Fruit fly (Drosophila melanogaster) whole organism, prepupa: ENCODE results near the gene JIL-1.

ENCODE experiments used
- Blimp-1 ChIP-seq: fragments of 200-800 bp; sonication (Bioruptor generic); optimal IDR thresholded peaks from 3 replicates; lab custom pipeline; 2017; ENCODE audit warnings: missing biosample characterization, missing genetic modification characterization, mild to moderate bottlenecking, moderate library complexity, missing genetic modification reagents
- CG10631 ChIP-seq: fragments of 200-800 bp; sonication (Bioruptor generic); optimal IDR thresholded peaks from 2 replicates; lab custom pipeline; 2016; ENCODE audit warnings: missing biosample characterization, missing genetic modification characterization
- CG10669 ChIP-seq: fragments of 200-800 bp; sonication (Bioruptor generic); optimal IDR thresholded peaks from 3 replicates; lab custom pipeline; 2018; ENCODE audit warnings: missing biosample characterization, mild to moderate bottlenecking, missing genetic modification characterization, moderate library complexity
- CG11294 ChIP-seq: fragments of 200-800 bp; sonication (Bioruptor generic); IDR thresholded peaks from 2 replicates; pipeline ENCODE4 v1.3.6; 2022; ENCODE audit warnings: missing biosample characterization, missing genetic modification characterization
- CG11762 ChIP-seq: fragments of 200-800 bp; sonication (Bioruptor generic); optimal IDR thresholded peaks from 3 replicates; lab custom pipeline; 2016; ENCODE audit warnings: missing biosample characterization, missing genetic modification characterization; ENCODE audit not compliant: insufficient read depth
- CG1621 ChIP-seq: fragments of 200-800 bp; sonication (Bioruptor generic); optimal IDR thresholded peaks from 3 replicates; lab custom pipeline; 2018; ENCODE audit warnings: missing biosample characterization, mild to moderate bottlenecking, missing genetic modification characterization
- CG16779 ChIP-seq: fragments of 200-800 bp; sonication (Bioruptor generic); optimal IDR thresholded peaks from 3 replicates; lab custom pipeline; 2017; ENCODE audit warnings: missing biosample characterization, mild to moderate bottlenecking, missing genetic modification characterization
- CG32006 ChIP-seq: fragments of 200-800 bp; sonication (Bioruptor generic); optimal IDR thresholded peaks from 3 replicates; lab custom pipeline; 2017; ENCODE audit warnings: missing biosample characterization, mild to moderate bottlenecking, missing genetic modification characterization
- CG34406 ChIP-seq: fragments of 200-800 bp; sonication (Bioruptor generic); optimal IDR thresholded peaks from 3 replicates; lab custom pipeline; 2016; ENCODE audit warnings: missing biosample characterization, missing genetic modification characterization
- CG3919 ChIP-seq: fragments of 200-800 bp; sonication (Bioruptor generic); optimal IDR thresholded peaks from 3 replicates; lab custom pipeline; 2016; ENCODE audit warnings: missing biosample characterization, missing genetic modification characterization
- CG6163 ChIP-seq: fragments of 200-800 bp; sonication (Bioruptor generic); IDR thresholded peaks from 3 replicates; pipeline ENCODE4 v1.3.6; 2022; ENCODE audit warnings: missing biosample characterization, missing genetic modification characterization
- CG6276 ChIP-seq: fragments of 200-800 bp; sonication (Bioruptor generic); optimal IDR thresholded peaks from 2 replicates; lab custom pipeline; 2017; ENCODE audit warnings: missing biosample characterization, mild to moderate bottlenecking, missing genetic modification characterization
- CG6792 ChIP-seq: fragments of 200-800 bp; sonication (Bioruptor generic); optimal IDR thresholded peaks from 3 replicates; lab custom pipeline; 2016; ENCODE audit warnings: missing biosample characterization, missing genetic modification characterization
- CG6854 ChIP-seq: fragments of 200-800 bp; sonication (Bioruptor generic); optimal IDR thresholded peaks from 2 replicates; lab custom pipeline; 2017; ENCODE audit warnings: missing biosample characterization, mild to moderate bottlenecking, missing genetic modification characterization
- CG7368 ChIP-seq: fragments of 200-800 bp; sonication (Bioruptor generic); optimal IDR thresholded peaks from 3 replicates; lab custom pipeline; 2016; ENCODE audit warnings: missing biosample characterization, missing genetic modification characterization
- CG8119 ChIP-seq: fragments of 200-800 bp; sonication (Bioruptor generic); IDR thresholded peaks from 3 replicates; pipeline ENCODE4 v1.3.6; 2022; ENCODE audit warnings: missing biosample characterization, missing genetic modification characterization
- CG8319 ChIP-seq: fragments of 200-800 bp; sonication (Bioruptor generic); optimal IDR thresholded peaks from 3 replicates; lab custom pipeline; 2016; ENCODE audit warnings: missing biosample characterization, missing genetic modification characterization
- CG8632 ChIP-seq: fragments of 200-800 bp; sonication (Bioruptor generic); optimal IDR thresholded peaks from 3 replicates; lab custom pipeline; 2016; ENCODE audit warnings: missing biosample characterization, missing genetic modification characterization
- CG9139 ChIP-seq: fragments of 200-800 bp; sonication (Bioruptor generic); optimal IDR thresholded peaks from 3 replicates; lab custom pipeline; 2017; ENCODE audit warnings: missing biosample characterization, mild to moderate bottlenecking, missing genetic modification characterization
- Eip78C ChIP-seq: fragments of 200-800 bp; sonication (Bioruptor generic); peaks from one replicate; lab custom pipeline; 2016; ENCODE audit warnings: missing biosample characterization, missing genetic modification characterization
- Ets21C ChIP-seq: fragments of 200-800 bp; sonication (Bioruptor generic); optimal IDR thresholded peaks from 3 replicates; lab custom pipeline; 2016; ENCODE audit warnings: missing biosample characterization, missing genetic modification characterization
- Gug ChIP-seq: fragments of 200-800 bp; sonication (Bioruptor generic); IDR thresholded peaks from 2 replicates; pipeline ENCODE4 v1.3.6; 2022; ENCODE audit warnings: missing biosample characterization, missing genetic modification characterization
- Hr38 ChIP-seq: sonication (Bioruptor generic); optimal IDR thresholded peaks from 2 replicates; lab custom pipeline; 2016; ENCODE audit warnings: missing biosample characterization, missing genetic modification characterization
- Hr4 ChIP-seq: fragments of 200-800 bp; sonication (Bioruptor generic); optimal IDR thresholded peaks from 3 replicates; lab custom pipeline; 2016; ENCODE audit warnings: missing biosample characterization, missing genetic modification characterization
- Lpt ChIP-seq: fragments of 200-800 bp; sonication (Bioruptor generic); optimal IDR thresholded peaks from 3 replicates; lab custom pipeline; 2016; ENCODE audit warnings: missing biosample characterization, missing genetic modification characterization
- Met ChIP-seq: fragments of 200-800 bp; sonication (Bioruptor generic); optimal IDR thresholded peaks from 3 replicates; lab custom pipeline; 2016; ENCODE audit warnings: missing biosample characterization, missing genetic modification characterization
- OdsH ChIP-seq: fragments of 200-800 bp; sonication (Bioruptor generic); optimal IDR thresholded peaks from 3 replicates; lab custom pipeline; 2016; ENCODE audit warnings: missing biosample characterization, missing genetic modification characterization
- Sox14 ChIP-seq: fragments of 200-800 bp; sonication (Bioruptor generic); optimal IDR thresholded peaks from 3 replicates; lab custom pipeline; 2016; ENCODE audit warnings: missing biosample characterization, missing genetic modification characterization
- Sox15 ChIP-seq: fragments of 200-800 bp; sonication (Bioruptor generic); optimal IDR thresholded peaks from 3 replicates; lab custom pipeline; 2016; ENCODE audit warnings: missing biosample characterization, missing genetic modification characterization
- achi ChIP-seq: fragments of 200-800 bp; sonication (Bioruptor generic); optimal IDR thresholded peaks from 3 replicates; lab custom pipeline; 2016; ENCODE audit warnings: missing biosample characterization, missing genetic modification characterization
- acj6 ChIP-seq: fragments of 200-800 bp; sonication (Bioruptor generic); optimal IDR thresholded peaks from 3 replicates; lab custom pipeline; 2016; ENCODE audit warnings: missing biosample characterization, missing genetic modification characterization
- cyc ChIP-seq: fragments of 200-800 bp; sonication (Bioruptor generic); optimal IDR thresholded peaks from 3 replicates; lab custom pipeline; 2016; ENCODE audit warnings: missing biosample characterization, missing genetic modification characterization
- dac ChIP-seq: fragments of 200-800 bp; sonication (Bioruptor generic); optimal IDR thresholded peaks from 2 replicates; lab custom pipeline; 2017; ENCODE audit warnings: missing biosample characterization, mild to moderate bottlenecking, missing genetic modification characterization
- dsx ChIP-seq: fragments of 200-800 bp; optimal IDR thresholded peaks from 3 replicates; lab custom pipeline; 2019; ENCODE audit warnings: missing biosample characterization, mild to moderate bottlenecking, missing genetic modification characterization, moderate library complexity; ENCODE audit not compliant: poor library complexity, severe bottlenecking
- esn ChIP-seq: fragments of 200-800 bp; sonication (Bioruptor generic); optimal IDR thresholded peaks from 2 replicates; lab custom pipeline; 2016; ENCODE audit warnings: missing biosample characterization, mild to moderate bottlenecking, missing genetic modification characterization, moderate library complexity
- fd59A ChIP-seq: fragments of 200-800 bp; sonication (Bioruptor generic); optimal IDR thresholded peaks from 2 replicates; lab custom pipeline; 2017; ENCODE audit warnings: missing biosample characterization, mild to moderate bottlenecking, missing genetic modification characterization, missing genetic modification reagents
- fd85E ChIP-seq: fragments of 200-800 bp; sonication (Bioruptor generic); optimal IDR thresholded peaks from 3 replicates; lab custom pipeline; 2016; ENCODE audit warnings: missing biosample characterization, missing genetic modification characterization
- fkh ChIP-seq: fragments of 200-800 bp; sonication (Bioruptor generic); optimal IDR thresholded peaks from 3 replicates; lab custom pipeline; 2017; ENCODE audit warnings: missing biosample characterization, mild to moderate bottlenecking, missing genetic modification characterization, moderate library complexity
- lz ChIP-seq: fragments of 200-800 bp; sonication (Bioruptor generic); optimal IDR thresholded peaks from 3 replicates; lab custom pipeline; 2016; ENCODE audit warnings: missing biosample characterization, missing genetic modification characterization
- pdm3 ChIP-seq: fragments of 200-800 bp; sonication (Bioruptor generic); optimal IDR thresholded peaks from 3 replicates; lab custom pipeline; 2016; ENCODE audit warnings: missing biosample characterization, missing genetic modification characterization
- ss ChIP-seq, 2 experiments: fragments of 200-800 bp; sonication (Bioruptor generic); optimal IDR thresholded peaks; 2 replicates in 1 of 2; 3 replicates in 1 of 2; lab custom pipeline; 2017 to 2018; ENCODE audit warnings: mild to moderate bottlenecking in 2 of 2, missing biosample characterization in 2 of 2, missing genetic modification characterization in 2 of 2, moderate library complexity in 1 of 2
- svp ChIP-seq: fragments of 200-800 bp; sonication (Bioruptor generic); peaks from one replicate; lab custom pipeline; 2016; ENCODE audit warnings: missing biosample characterization, missing genetic modification characterization
- vri ChIP-seq: fragments of 200-800 bp; sonication (Bioruptor generic); optimal IDR thresholded peaks from 3 replicates; lab custom pipeline; 2016; ENCODE audit warnings: missing biosample characterization, mild to moderate bottlenecking, missing genetic modification characterization

Gene JIL-1

dm6 chr3L:11043650-11044049 is 49.3 kb downstream of the JIL-1 start:
- no peak for TF ChIP-seq Hr4 (GFP tag; lab: Kevin White, UChicago)
- TF ChIP-seq OdsH (GFP tag; lab: Kevin White, UChicago), result no peak
- no peak for TF ChIP-seq CG3919
- no peak for TF ChIP-seq fkh (GFP tag; lab: Kevin White, UChicago)
- TF ChIP-seq CG11762 (GFP tag; lab: Kevin White, UChicago), result no peak
- TF ChIP-seq CG1621, result no peak
- TF ChIP-seq CG11294 (GFP tag; lab: Robert Waterston, UW), result no peak

DNA sequence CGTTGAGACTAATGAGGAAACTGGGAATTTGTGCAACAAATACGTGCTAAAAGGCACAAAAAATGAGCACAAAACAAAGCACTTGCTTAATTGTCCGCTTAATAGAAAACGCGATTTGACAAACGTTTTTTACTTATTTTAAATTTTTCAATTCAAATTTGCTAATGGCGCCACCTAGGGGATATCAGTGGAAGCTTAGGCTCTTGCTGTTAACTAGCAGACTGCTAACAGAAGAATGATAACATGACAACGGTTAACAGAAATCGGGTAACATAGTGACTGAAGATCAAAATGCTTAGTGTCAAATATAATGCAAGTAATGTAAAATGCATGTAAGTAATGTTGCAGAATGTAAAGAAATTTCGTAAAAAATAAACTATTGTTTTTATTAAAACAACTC is 51.8 kb downstream of the JIL-1 start:
- no peak for TF ChIP-seq CG8119
- TF ChIP-seq ss (GFP tag; optimal IDR thresholded peaks at IDR 0.05; lab: Kevin White, UChicago), result no peak
- TF ChIP-seq CG34406 (GFP tag; lab: Kevin White, UChicago), result no peak
- no peak for TF ChIP-seq lz (GFP tag; lab: Kevin White, UChicago)
- no peak for TF ChIP-seq CG6276 (GFP tag; lab: Kevin White, UChicago)
- no peak for TF ChIP-seq OdsH (GFP tag; lab: Kevin White, UChicago)
- TF ChIP-seq CG6792 (GFP tag; lab: Kevin White, UChicago), result no peak
- TF ChIP-seq pdm3 (GFP tag; lab: Kevin White, UChicago), result no peak
- no peak for TF ChIP-seq fd85E (GFP tag; lab: Kevin White, UChicago)
- no peak for TF ChIP-seq dac (GFP tag; lab: Kevin White, UChicago)
- TF ChIP-seq Gug (GFP tag; lab: Robert Waterston, UW), result no peak
- TF ChIP-seq cyc (GFP tag; lab: Kevin White, UChicago), result no peak
- no peak for TF ChIP-seq CG1621
- TF ChIP-seq CG10669 (GFP tag; lab: Kevin White, UChicago), result no peak
- TF ChIP-seq dsx (GFP tag; lab: Kevin White, UChicago), result no peak
- no peak for TF ChIP-seq CG3919
- TF ChIP-seq fkh (GFP tag; lab: Kevin White, UChicago), result no peak
- TF ChIP-seq Blimp-1 (GFP tag; lab: Kevin White, UChicago), result no peak
- no peak for TF ChIP-seq Lpt (GFP tag; lab: Kevin White, UChicago)

- peak; percentile 63 for TF ChIP-seq vri
- TF ChIP-seq CG8632 (GFP tag; lab: Kevin White, UChicago), result no peak
- TF ChIP-seq CG11762 (GFP tag; lab: Kevin White, UChicago), result no peak
- TF ChIP-seq CG6276 (GFP tag; lab: Kevin White, UChicago), result no peak
- TF ChIP-seq, all 60 proteins: peak for 1
These were observed 58.0 kb downstream of the JIL-1 start for dm6 chr3L:11035039-11035438.

dm6 chr3L:11033327-11033975 is 59.5 kb downstream of the JIL-1 start:
- TF ChIP-seq CG34406 (GFP tag; lab: Kevin White, UChicago) (peak; percentile 60), CG16779 (tag; lab: Kevin White, UChicago) (peak; percentile 50), Ets21C (GFP tag; lab: Kevin White, UChicago) (peak; percentile 36), fkh (GFP tag; lab: Kevin White, UChicago) (no peak), Hr38 (GFP tag; lab: Kevin White, UChicago) (no peak), CG9139 (GFP tag; lab: Kevin White, UChicago) (peak; percentile 59), CG6163 (GFP tag; lab: Robert Waterston, UW) (peak; percentile 79), fd59A (GFP tag; lab: Kevin White, UChicago) (peak; percentile 64), CG32006 (GFP tag; lab: Kevin White, UChicago) (peak; percentile 79), Sox14 (peak; percentile 69), CG1621 (peak; percentile 74), CG7368 (peak; percentile 32), CG11762 (GFP tag; lab: Kevin White, UChicago) (peak; percentile 66), Eip78C (GFP tag; lab: Kevin White, UChicago) (peak; percentile 96), acj6 (GFP tag; lab: Kevin White, UChicago) (peak; percentile 74), CG8319 (GFP tag; lab: Kevin White, UChicago) (peak; percentile 31), Met (peak; percentile 82), Sox15 (GFP tag; lab: Kevin White, UChicago) (peak; percentile 41), CG8632 (GFP tag; lab: Kevin White, UChicago) (peak; percentile 59), achi (GFP tag; lab: Kevin White, UChicago) (peak; percentile 76), esn (GFP tag; lab: Kevin White, UChicago) (peak; percentile 81), Lpt (GFP tag; lab: Kevin White, UChicago) (peak; percentile 71), Gug (GFP tag; lab: Robert Waterston, UW) (peak; percentile 78), CG6854 (GFP tag; lab: Kevin White, UChicago) (peak; percentile 26), Blimp-1 (GFP tag; lab: Kevin White, UChicago) (peak; percentile 70), ss (GFP tag; optimal IDR thresholded peaks at IDR 0.05; lab: Kevin White, UChicago) (peak; percentile 74 to 78), CG10631 (GFP tag; lab: Kevin White, UChicago) (peak; percentile 80), CG11294 (GFP tag; lab: Robert Waterston, UW) (0 out of 2 replicates have a peak, but pooled peaks have one; percentile 14), svp (peak; percentile 89)
